Fruit fly (Drosophila melanogaster): Measurements from ENCODE around the gene beg.

Gene beg

DNA sequence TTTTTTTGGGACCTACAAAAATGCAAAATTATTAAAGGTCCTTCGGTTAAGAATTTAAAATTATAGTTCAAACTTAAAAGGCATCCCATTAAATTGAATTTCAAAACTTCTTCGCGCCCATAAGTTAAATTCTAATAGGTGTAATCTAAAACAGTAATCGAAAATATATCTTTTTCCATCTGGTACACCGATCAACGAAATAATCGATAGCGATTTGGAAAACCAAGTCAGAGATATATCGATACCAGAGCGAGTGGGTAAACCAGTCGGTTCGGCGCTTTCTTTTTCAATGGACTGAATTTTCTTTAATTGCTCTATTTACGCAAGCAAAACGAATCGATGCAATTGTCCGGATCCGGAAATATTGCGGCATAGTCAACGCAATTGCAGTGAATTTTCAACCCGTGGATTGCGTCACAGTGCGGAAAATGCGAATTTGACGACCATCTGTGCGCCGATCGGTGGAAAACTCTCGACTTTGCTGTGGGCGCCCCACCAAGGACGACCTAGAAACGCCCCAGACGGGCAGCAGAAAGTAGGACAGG, 11.3 kb upstream of the beg start, which contains the start of gene Fit2 (continued):
- no peak for TF ChIP-seq CG3995 (GFP tag; optimal IDR thresholded peaks at IDR 0.05)
- TF ChIP-seq chn (GFP tag; optimal IDR thresholded peaks at IDR 0.05), result no peak
- TF ChIP-seq CG2129 (GFP tag; IDR thresholded peaks at IDR 0.05; ENCODE audit: partially characterized antibody), result peak; percentile 65
- TF ChIP-seq pum (GFP tag; optimal IDR thresholded peaks at IDR 0.05), result no peak
- no peak for TF ChIP-seq btn (GFP tag; optimal IDR thresholded peaks at IDR 0.05)
- no peak for TF ChIP-seq CoRest (tag; optimal IDR thresholded peaks at IDR 0.05)
- no peak for TF ChIP-seq CG7745 (tag; optimal IDR thresholded peaks at IDR 0.05)
- TF ChIP-seq Lim3 (GFP tag; IDR thresholded peaks at IDR 0.05), result no peak
- TF ChIP-seq dysf (GFP tag; IDR thresholded peaks at IDR 0.05), result no peak
- TF ChIP-seq CG32532 (GFP tag; IDR thresholded peaks at IDR 0.05), result no peak
- TF ChIP-seq bsh (GFP tag; optimal IDR thresholded peaks at IDR 0.05), result no peak
- no peak for TF ChIP-seq CG6689 (GFP tag; IDR thresholded peaks at IDR 0.05)
- TF ChIP-seq scrt (GFP tag; optimal IDR thresholded peaks at IDR 0.05), result no peak
- TF ChIP-seq dan (GFP tag; IDR thresholded peaks at IDR 0.05), result no peak
- TF ChIP-seq Spps (tag; optimal IDR thresholded peaks at IDR 0.05), result no peak
- no peak for TF ChIP-seq CG6272 (GFP tag; IDR thresholded peaks at IDR 0.05)
- no peak for TF ChIP-seq dpn (GFP tag; optimal IDR thresholded peaks at IDR 0.05)
- peak; percentile 98 for TF ChIP-seq CG13287 (GFP tag; IDR thresholded peaks at IDR 0.05; ENCODE audit: partially characterized antibody)
- TF ChIP-seq CG15601 (tag; optimal IDR thresholded peaks at IDR 0.05), result no peak
- no peak for TF ChIP-seq Nf-YC (tag; optimal IDR thresholded peaks at IDR 0.05)
- TF ChIP-seq Ptx1 (GFP tag; IDR thresholded peaks at IDR 0.05), result no peak
- no peak for TF ChIP-seq Abd-B (GFP tag; optimal IDR thresholded peaks at IDR 0.05)
- TF ChIP-seq Drgx (GFP tag; IDR thresholded peaks at IDR 0.05), result no peak
- TF ChIP-seq CG2889 (GFP tag; IDR thresholded peaks at IDR 0.05), result no peak
- TF ChIP-seq CG7839 (tag; optimal IDR thresholded peaks at IDR 0.05), result no peak
- peak; percentile 40 for TF ChIP-seq Blimp-1 (GFP tag; optimal IDR thresholded peaks at IDR 0.05)
- no peak for TF ChIP-seq ken (GFP tag; IDR thresholded peaks at IDR 0.05)
- TF ChIP-seq sr (GFP tag; IDR thresholded peaks at IDR 0.05), result no peak
- peak; percentile 66 for TF ChIP-seq YL-1 (GFP tag; optimal IDR thresholded peaks at IDR 0.05)
- TF ChIP-seq ato (GFP tag; IDR thresholded peaks at IDR 0.05; ENCODE audit: partially characterized antibody), result peak; percentile 100
- TF ChIP-seq crol (GFP tag; IDR thresholded peaks at IDR 0.05), result no peak
- no peak for TF ChIP-seq CG9215 (GFP tag; IDR thresholded peaks at IDR 0.05)
- no peak for TF ChIP-seq CG1603 (tag; optimal IDR thresholded peaks at IDR 0.05)
- TF ChIP-seq Sry-δ (GFP tag; optimal IDR thresholded peaks at IDR 0.05), result peak; percentile 75
- no peak for TF ChIP-seq kni (GFP tag; optimal IDR thresholded peaks at IDR 0.05)
- peak; percentile 20 for TF ChIP-seq tx (GFP tag; optimal IDR thresholded peaks at IDR 0.05)
- peak; percentile 74; the same call in 1 of the 2 replicates for TF ChIP-seq CG42726 (GFP tag; IDR thresholded peaks at IDR 0.05; ENCODE audit: partially characterized antibody)
- TF ChIP-seq Oaz (GFP tag; IDR thresholded peaks at IDR 0.05), result no peak
- no peak for TF ChIP-seq Sry-β (GFP tag; optimal IDR thresholded peaks at IDR 0.05)
- TF ChIP-seq pros (GFP tag; optimal IDR thresholded peaks at IDR 0.05), result no peak
- no peak for TF ChIP-seq dati (GFP tag; IDR thresholded peaks at IDR 0.05)
- TF ChIP-seq CG8478 (optimal IDR thresholded peaks at IDR 0.05), result no peak
- no peak for TF ChIP-seq stc (GFP tag; IDR thresholded peaks at IDR 0.05)
- TF ChIP-seq unpg (GFP tag; optimal IDR thresholded peaks at IDR 0.05), result no peak
- TF ChIP-seq CG3163 (GFP tag; optimal IDR thresholded peaks at IDR 0.05), result no peak
- no peak for TF ChIP-seq wor (GFP tag; IDR thresholded peaks at IDR 0.05)
- TF ChIP-seq vvl (GFP tag; IDR thresholded peaks at IDR 0.05), result peak; percentile 26; the same call in 1 of the 2 replicates
- no peak for TF ChIP-seq Doc2 (GFP tag; IDR thresholded peaks at IDR 0.05)
- TF ChIP-seq HLH3B (GFP tag; IDR thresholded peaks at IDR 0.05), result no peak
- TF ChIP-seq Nf-YA (GFP tag; IDR thresholded peaks at IDR 0.05), result no peak
- no peak for TF ChIP-seq Stat92E (GFP tag; optimal IDR thresholded peaks at IDR 0.05)
- TF ChIP-seq CG30431 (GFP tag; optimal IDR thresholded peaks at IDR 0.05), result no peak

Data from whole organism, embryonic.